Worm (Caenorhabditis elegans): ENCODE data around the gene C02F5.12.

Gene C02F5.12

DNA sequence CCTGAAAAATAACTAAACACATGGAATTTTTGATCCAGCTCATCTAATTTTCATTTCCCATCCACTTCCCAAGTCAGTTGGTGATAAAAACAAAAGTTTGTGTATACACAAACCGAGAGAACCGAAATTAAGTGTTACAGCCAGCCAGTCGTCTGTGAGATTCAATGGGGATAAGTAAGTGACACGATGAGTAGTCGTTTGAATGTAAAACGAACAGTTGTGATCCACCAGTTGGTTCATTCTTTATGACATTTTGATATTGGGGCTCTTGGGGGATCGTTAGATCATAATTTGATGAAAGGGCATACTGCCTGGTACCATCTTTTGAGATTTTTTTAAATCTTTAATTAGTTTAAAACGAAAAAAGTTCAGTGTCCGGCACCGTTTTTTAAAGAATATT lies 44.0 kb upstream of the C02F5.12 start:
- no peak for TF ChIP-seq hlh-4 (tag; optimal IDR thresholded peaks at IDR 0.05)
- TF ChIP-seq hlh-17 (GFP tag; optimal IDR thresholded peaks at IDR 0.05; ENCODE audit: borderline replicate concordance) = no peak

DNA sequence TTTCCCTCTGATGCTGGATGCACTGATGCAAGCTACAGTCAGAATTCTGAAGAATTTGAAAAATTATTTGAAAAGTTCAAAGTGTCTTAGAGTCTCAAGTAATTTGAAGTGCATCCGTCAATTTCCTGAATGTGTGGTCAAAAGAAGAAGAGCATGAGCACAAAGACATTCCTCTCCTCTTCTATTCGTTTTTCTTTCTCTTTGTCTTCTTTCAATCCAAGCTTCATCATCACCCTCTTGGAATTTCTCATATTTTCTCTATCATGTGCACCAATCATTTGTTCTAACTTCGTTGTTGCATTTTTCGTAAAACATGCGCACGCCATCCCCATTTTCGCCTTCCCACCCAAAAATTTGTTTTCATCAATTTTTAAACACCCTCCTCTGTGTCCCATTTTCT lies 43.2 kb upstream of the C02F5.12 start:
- no peak for TF ChIP-seq ceh-90 (tag; optimal IDR thresholded peaks at IDR 0.05)
- TF ChIP-seq fkh-10 (GFP tag; optimal IDR thresholded peaks at IDR 0.05) = peak; percentile 62
- TF ChIP-seq lin-14 (GFP tag; optimal IDR thresholded peaks at IDR 0.05) = peak; percentile 19
- TF ChIP-seq ces-1 (GFP tag; optimal IDR thresholded peaks at IDR 0.05) = no peak

DNA sequence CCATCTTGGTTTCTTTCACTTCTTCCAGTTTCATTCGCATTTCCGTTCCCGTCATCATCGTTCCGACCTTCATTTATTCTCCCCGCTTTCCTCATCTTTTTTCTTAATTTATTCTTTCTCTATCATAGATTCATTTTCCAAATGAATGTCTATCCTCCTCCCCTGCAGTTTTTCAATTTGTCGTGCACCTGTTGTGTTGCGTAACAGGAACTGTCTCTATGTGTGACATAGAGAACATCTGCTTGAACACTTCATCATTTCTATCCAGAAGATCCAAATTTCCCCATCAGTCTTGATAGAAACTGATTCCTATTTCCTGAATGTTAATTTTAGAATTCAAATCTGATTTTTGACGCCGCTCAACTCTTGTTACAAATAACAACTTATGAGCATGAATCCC lies 40.7 kb upstream of the C02F5.12 start:
- peak in 1 of 2 experiments; percentile 69 for TF ChIP-seq ztf-11 (tag; optimal IDR thresholded peaks at IDR 0.05)
- TF ChIP-seq nhr-237 (tag; optimal IDR thresholded peaks at IDR 0.05) = no peak
- no peak for TF ChIP-seq blmp-1 (tag; optimal IDR thresholded peaks at IDR 0.05)
- TF ChIP-seq efl-1 (optimal IDR thresholded peaks at IDR 0.05) = no peak
- TF ChIP-seq efl-1 (GFP tag; optimal IDR thresholded peaks at IDR 0.05 in 1 of 2) = no peak
- no peak for TF ChIP-seq nhr-77 (tag; optimal IDR thresholded peaks at IDR 0.05)
- TF ChIP-seq sptf-1 (tag; optimal IDR thresholded peaks at IDR 0.05) = no peak
- no peak for TF ChIP-seq lin-15B (tag; optimal IDR thresholded peaks at IDR 0.05)
- no peak for TF ChIP-seq nhr-12 (tag; optimal IDR thresholded peaks at IDR 0.05)
- no peak for TF ChIP-seq mdl-1 (tag; optimal IDR thresholded peaks at IDR 0.05)
- no peak for TF ChIP-seq nhr-47 (tag; optimal IDR thresholded peaks at IDR 0.05)
- no peak for TF ChIP-seq snpc-4 (tag; optimal IDR thresholded peaks at IDR 0.05)
- peak; percentile 3 for TF ChIP-seq unc-86 (tag; optimal IDR thresholded peaks at IDR 0.05)
- no peak for TF ChIP-seq F16B12.6 (tag; optimal IDR thresholded peaks at IDR 0.05)
- no peak for TF ChIP-seq hlh-4 (tag; optimal IDR thresholded peaks at IDR 0.05)
- peak; percentile 54 for TF ChIP-seq nhr-85 (tag)
- no peak for TF ChIP-seq unc-62 (GFP tag; optimal IDR thresholded peaks at IDR 0.05)
- TF ChIP-seq pqm-1 (tag; optimal IDR thresholded peaks at IDR 0.05) = no peak
- no peak for TF ChIP-seq pag-3 (tag; optimal IDR thresholded peaks at IDR 0.05; ENCODE audit: borderline replicate concordance, insufficient read depth)
- TF ChIP-seq tbx-2 (tag; optimal IDR thresholded peaks at IDR 0.05) = peak; percentile 47
- no peak for TF ChIP-seq sox-4 (tag; optimal IDR thresholded peaks at IDR 0.05)
- TF ChIP-seq ets-5 (GFP tag; IDR thresholded peaks at IDR 0.05) = no peak

DNA sequence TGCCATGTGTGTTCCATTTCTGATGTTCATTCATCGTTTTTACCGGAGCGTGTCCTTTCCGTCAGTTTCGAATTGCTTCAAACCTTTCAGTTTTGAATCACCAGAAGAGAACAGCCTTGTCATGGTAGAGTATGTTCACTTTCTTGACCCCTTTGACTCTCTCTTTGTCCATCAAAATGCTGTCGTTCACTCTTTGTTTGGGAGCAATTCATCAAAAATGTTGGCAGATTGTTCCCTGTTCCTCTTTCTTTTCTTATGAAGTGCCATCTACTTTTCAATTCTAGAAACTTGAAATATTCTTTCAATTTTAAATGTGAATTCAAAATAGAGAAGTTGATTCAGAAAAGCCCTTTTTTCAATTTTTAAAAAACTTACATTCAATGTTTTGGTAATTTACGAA lies 38.5 kb upstream of the C02F5.12 start:
- TF ChIP-seq lin-35 (GFP tag; optimal IDR thresholded peaks at IDR 0.05) (no peak), egl-13 (tag; optimal IDR thresholded peaks at IDR 0.05) (no peak), C34B4.2 (tag; optimal IDR thresholded peaks at IDR 0.05) (no peak), nhr-71 (tag; optimal IDR thresholded peaks at IDR 0.05) (no peak), nhr-77 (tag; optimal IDR thresholded peaks at IDR 0.05) (no peak), ets-5 (GFP tag; IDR thresholded peaks at IDR 0.05) (no peak), irx-1 (tag; optimal IDR thresholded peaks at IDR 0.05) (no peak), pag-3 (tag; optimal IDR thresholded peaks at IDR 0.05; ENCODE audit: borderline replicate concordance, insufficient read depth) (no peak), mep-1 (tag; optimal IDR thresholded peaks at IDR 0.05) (no peak), dpl-1 (GFP tag; optimal IDR thresholded peaks at IDR 0.05) (no peak), fkh-10 (GFP tag; optimal IDR thresholded peaks at IDR 0.05) (no peak), isw-1 (GFP tag; IDR thresholded peaks at IDR 0.05) (no peak), mef-2 (tag; optimal IDR thresholded peaks at IDR 0.05) (no peak), pax-3 (tag; optimal IDR thresholded peaks at IDR 0.05) (no peak), hlh-17 (GFP tag; optimal IDR thresholded peaks at IDR 0.05; ENCODE audit: borderline replicate concordance) (no peak), skn-1 (tag; optimal IDR thresholded peaks at IDR 0.05) (no peak), ces-1 (GFP tag; optimal IDR thresholded peaks at IDR 0.05) (no peak), zip-4 (GFP tag; optimal IDR thresholded peaks at IDR 0.05) (no peak), ama-1 (optimal IDR thresholded peaks at IDR 0.05) (no peak)
